Worm (Caenorhabditis elegans) whole organism, midembryonic: ENCODE measurements around the gene sex-1.

Experiments
- T22C8.4 ChIP-seq: fragments of 200-800 bp; sonication (Bioruptor generic); IDR thresholded peaks from 2 replicates; pipeline ENCODE4 v1.3.6; 2022; ENCODE audit warnings: missing genetic modification characterization, missing compliant biosample characterization
- cog-1 ChIP-seq: sonication (generic microtip); optimal IDR thresholded peaks from 2 replicates; lab custom pipeline; 2016; ENCODE audit warnings: missing genetic modification characterization, missing compliant biosample characterization
- flt-1 ChIP-seq: fragments of 200-800 bp; sonication (Bioruptor generic); IDR thresholded peaks from 2 replicates; pipeline ENCODE4 v1.3.6; 2022; ENCODE audit warnings: missing genetic modification characterization, missing compliant biosample characterization
- klf-2 ChIP-seq: fragments of 200-800 bp; sonication (Bioruptor generic); conservative IDR thresholded peaks from 2 replicates; pipeline ENCODE4 v1.3.6; 2022; ENCODE audit warnings: missing genetic modification reagents, missing genetic modification characterization, missing compliant biosample characterization
- med-1 ChIP-seq: sonication (generic microtip); optimal IDR thresholded peaks from 2 replicates; lab custom pipeline; 2017; ENCODE audit warnings: missing genetic modification characterization, mild to moderate bottlenecking, missing compliant biosample characterization, antibody characterized with exemption, missing genetic modification reagents; ENCODE audit not compliant: insufficient read depth
- ref-1 ChIP-seq: fragments of 200-800 bp; sonication (Bioruptor generic); conservative IDR thresholded peaks from 2 replicates; pipeline ENCODE4 v1.3.6; 2022; ENCODE audit warnings: missing genetic modification reagents, missing genetic modification characterization, missing compliant biosample characterization
- tab-1 ChIP-seq: fragments of 200-800 bp; sonication (Bioruptor generic); IDR thresholded peaks from 2 replicates; pipeline ENCODE4 v1.3.6; 2022; ENCODE audit warnings: missing genetic modification characterization, missing compliant biosample characterization
- ztf-23 ChIP-seq: fragments of 200-800 bp; sonication (Bioruptor generic); IDR thresholded peaks from 2 replicates; pipeline ENCODE4 v1.3.6; 2022; ENCODE audit warnings: missing genetic modification reagents, missing genetic modification characterization, missing compliant biosample characterization
- ztf-29 ChIP-seq: fragments of 200-800 bp; sonication (Bioruptor generic); IDR thresholded peaks from 2 replicates; pipeline ENCODE4 v1.3.6; 2022; ENCODE audit warnings: missing genetic modification reagents, missing genetic modification characterization, missing compliant biosample characterization

sex-1 gene

DNA sequence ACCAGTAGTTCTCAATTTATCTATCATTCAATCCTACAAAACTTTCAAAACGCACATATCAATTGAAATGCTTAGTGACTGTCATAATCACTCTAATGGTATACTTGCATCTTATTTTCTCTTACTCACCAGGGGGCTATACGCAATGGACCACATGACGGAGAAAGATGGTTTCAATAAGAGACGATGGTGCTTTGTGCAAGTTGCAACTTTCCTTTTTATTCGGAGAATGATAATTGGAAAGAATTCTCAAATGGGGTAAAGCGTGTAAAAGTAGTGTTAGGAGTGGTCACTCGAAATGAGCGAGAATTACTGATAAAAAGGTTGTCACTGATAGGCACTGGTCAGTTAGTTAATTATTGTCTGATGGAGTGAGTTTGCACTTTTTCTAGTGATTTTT is 3.3 kb upstream of the sex-1 start:
- TF ChIP-seq ztf-23 (GFP tag; lab: Robert Waterston, UW) (no peak), ztf-29 (GFP tag; lab: Robert Waterston, UW) (no peak), flt-1 (GFP tag; lab: Robert Waterston, UW) (no peak), ref-1 (GFP tag; lab: Robert Waterston, UW) (no peak), klf-2 (no peak), med-1 (GFP tag; lab: Kevin White, UChicago) (no peak), tab-1 (GFP tag; lab: Robert Waterston, UW) (no peak), cog-1 (tag; lab: Kevin White, UChicago) (no peak)

DNA sequence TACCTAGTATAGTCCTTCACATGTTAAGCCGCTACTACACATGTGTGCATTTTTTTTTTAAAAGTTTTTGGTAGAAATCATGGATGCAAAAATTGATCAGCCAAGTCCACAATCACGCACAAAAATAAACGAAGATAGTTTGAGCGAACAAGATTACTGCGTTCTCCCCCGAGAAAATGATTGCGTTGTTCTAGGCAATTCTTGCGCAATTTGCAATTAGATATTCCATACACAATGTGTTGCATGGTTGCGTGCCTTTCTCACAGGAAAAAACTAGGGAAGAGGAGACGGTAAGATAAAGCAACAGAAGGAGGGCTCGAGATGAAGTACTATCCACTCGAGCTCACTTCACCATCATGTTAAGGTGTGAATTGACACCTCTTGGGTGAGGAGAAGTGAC is 787 bp upstream of the sex-1 start:
- TF ChIP-seq flt-1 (GFP tag; lab: Robert Waterston, UW), result peak; percentile 14; the same call in 1 of the 2 replicates
- TF ChIP-seq tab-1 (GFP tag; lab: Robert Waterston, UW), result no peak

DNA sequence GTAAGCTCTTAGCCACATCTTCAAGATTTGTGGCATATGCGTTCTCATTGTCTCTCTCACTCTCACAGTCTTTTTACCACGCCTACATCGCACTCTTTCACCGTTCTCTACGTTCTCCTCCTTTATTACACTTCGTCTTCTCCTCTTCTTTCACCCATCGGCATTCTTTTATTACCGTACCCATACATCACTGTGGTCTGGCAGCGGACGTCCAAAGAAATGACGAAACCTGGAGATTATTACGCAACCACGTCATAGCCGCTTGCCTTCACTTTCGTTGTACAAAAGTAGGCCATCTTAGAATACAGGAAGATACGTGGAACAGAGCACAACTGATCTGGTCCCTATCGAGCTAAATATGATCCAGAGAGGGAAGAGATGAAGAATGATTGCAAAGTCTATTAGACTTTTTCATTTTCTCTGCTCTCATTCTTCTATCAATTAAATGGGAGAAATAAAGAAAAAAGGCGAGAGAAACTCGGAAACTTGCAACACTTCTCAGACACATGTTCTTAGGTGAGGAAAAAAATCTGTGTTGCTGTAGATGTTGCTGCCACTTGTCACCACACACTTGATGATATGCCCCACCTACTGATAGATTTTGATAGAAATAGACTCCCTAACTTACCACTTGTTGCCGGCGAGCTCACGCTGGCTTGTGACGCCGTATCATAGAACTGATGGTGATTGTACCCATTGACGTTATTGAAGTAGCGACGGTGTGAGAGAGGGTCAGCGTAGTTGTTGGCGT is 733 bp downstream of the sex-1 start:
- TF ChIP-seq tab-1 (GFP tag; lab: Robert Waterston, UW) (no peak), cog-1 (tag; lab: Kevin White, UChicago) (peak; percentile 55), flt-1 (GFP tag; lab: Robert Waterston, UW) (peak; percentile 62; the same call in 1 of the 2 replicates)

DNA sequence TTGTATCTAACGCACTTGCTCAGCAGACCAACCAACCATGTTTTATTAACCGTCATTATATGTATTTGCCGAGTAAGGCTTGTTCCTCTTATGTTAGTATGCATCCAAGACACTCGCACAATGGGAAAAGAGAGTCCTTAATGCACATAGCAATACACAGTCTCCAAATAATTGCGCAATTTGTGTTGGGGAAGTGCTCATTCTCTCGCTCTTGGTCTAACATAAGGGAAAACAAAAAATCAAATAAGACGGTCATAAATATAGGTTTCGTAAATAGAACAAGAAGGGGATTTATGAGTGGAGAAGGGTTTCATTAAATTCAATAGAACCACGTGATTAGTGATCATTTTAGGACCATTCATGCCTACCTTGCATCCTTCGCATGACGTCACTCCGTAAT is 1.7 kb downstream of the sex-1 start:
- TF ChIP-seq T22C8.4 (GFP tag; lab: Robert Waterston, UW), result no peak
- TF ChIP-seq flt-1 (GFP tag; lab: Robert Waterston, UW), result no peak
- TF ChIP-seq klf-2, result no peak
- TF ChIP-seq tab-1 (GFP tag; lab: Robert Waterston, UW), result no peak
- no peak for TF ChIP-seq ref-1 (GFP tag; lab: Robert Waterston, UW)
- no peak for TF ChIP-seq cog-1 (tag; lab: Kevin White, UChicago)
- no peak for TF ChIP-seq med-1 (GFP tag; lab: Kevin White, UChicago)
- TF ChIP-seq ztf-23 (GFP tag; lab: Robert Waterston, UW), result no peak
- no peak for TF ChIP-seq ztf-29 (GFP tag; lab: Robert Waterston, UW)

DNA sequence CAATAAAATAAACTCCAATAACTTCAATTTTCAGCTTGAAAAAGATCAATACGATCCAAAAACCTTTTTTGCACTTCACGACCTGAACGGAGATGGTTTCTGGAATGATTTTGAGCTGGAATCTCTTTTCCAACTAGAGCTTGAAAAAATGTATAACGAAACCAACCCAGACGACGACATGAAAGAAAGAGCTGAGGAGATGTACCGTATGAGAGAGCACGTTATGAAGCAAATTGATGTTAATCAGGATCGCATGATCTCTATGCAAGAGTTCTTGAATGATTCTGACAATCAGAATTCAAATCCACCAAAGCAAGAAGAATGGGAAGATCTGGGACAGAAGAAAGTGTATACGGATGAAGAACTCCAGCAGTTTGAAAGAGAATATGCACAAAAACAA is 6.0 kb downstream of the sex-1 start:
- TF ChIP-seq ref-1 (GFP tag; lab: Robert Waterston, UW), result no peak
- TF ChIP-seq klf-2, result no peak
- TF ChIP-seq ztf-23 (GFP tag; lab: Robert Waterston, UW), result no peak
- TF ChIP-seq ztf-29 (GFP tag; lab: Robert Waterston, UW), result no peak
- TF ChIP-seq med-1 (GFP tag; lab: Kevin White, UChicago), result no peak
- TF ChIP-seq T22C8.4 (GFP tag; lab: Robert Waterston, UW), result no peak
- TF ChIP-seq tab-1 (GFP tag; lab: Robert Waterston, UW), result no peak
- TF ChIP-seq cog-1 (tag; lab: Kevin White, UChicago), result no peak
- TF ChIP-seq flt-1 (GFP tag; lab: Robert Waterston, UW), result no peak

DNA sequence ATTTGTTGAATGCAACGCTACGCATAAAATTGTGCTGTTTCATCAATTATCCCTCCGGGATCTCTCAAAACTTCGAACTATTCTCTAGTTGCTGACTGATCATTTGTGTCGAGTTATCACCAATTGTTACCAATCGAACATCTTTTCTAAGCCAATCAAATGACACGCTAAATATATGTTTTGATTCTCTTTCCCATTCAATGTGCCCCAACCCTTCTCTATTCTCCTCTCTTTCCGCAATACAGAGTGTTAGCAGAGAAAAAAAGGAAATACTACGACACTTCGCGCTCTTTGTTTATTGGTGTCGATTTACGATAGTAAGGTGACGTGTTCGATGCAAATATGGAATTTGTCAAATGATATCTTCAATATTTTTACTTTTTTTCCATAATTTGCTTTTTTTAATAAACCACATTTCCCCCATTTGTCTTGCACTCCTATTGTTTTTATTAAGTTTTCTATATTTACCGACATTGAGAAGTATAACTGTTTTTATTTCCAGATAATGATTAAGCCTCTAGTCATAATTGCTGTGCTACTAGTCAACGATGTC is 7.9 kb downstream of the sex-1 start, which contains the start of gene nucb-1:
nucb-1 (plus strand) TSS at position 503 of the 553 bp plus-strand sequence.
- no peak for TF ChIP-seq klf-2
- 0 out of 2 replicates have a peak, but pooled peaks have one; percentile 23 for TF ChIP-seq ztf-23 (GFP tag; lab: Robert Waterston, UW)
- TF ChIP-seq cog-1 (tag; lab: Kevin White, UChicago), result peak; percentile 68

DNA sequence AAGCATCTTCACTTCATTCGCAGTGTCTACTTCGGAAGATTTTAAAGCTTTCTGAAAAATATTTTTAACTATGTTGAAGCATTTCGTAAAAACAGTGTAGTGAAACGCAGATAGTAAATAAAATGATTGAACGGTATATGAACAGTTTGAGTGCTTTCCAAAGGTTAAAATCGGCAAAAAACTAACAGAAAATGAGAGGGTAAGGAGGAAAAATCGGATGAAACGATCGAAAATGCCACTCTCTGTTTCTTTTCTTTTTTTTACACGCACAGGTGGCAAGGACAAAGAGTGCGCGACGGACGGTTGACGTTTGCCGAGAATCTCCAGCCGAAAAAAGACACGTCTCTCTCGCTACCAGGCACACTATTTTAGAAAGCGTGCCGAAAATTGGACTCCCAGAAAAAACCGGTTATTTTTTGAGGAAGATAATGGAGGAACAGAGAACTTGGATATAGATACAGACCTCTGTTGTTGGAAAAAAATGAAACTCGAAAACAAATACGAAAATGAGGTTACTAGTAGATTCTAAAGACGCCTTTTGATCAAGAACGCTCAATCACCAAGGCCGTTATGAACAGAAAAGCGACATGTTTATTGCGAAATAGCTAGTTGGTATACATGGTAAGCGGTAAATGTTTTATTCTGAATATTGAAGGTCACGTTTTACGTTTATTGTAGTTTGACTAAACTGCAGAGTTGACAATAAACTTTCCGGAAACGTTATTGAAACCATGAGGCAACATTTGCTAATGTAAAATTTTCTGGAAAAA is 10.7 kb downstream of the sex-1 start, which contains the start of gene myrf-2:
myrf-2 (minus strand) TSS at position 51 of the 770 bp plus-strand sequence.
- TF ChIP-seq ztf-23 (GFP tag; lab: Robert Waterston, UW) (no peak), cog-1 (tag; lab: Kevin White, UChicago) (no peak), tab-1 (GFP tag; lab: Robert Waterston, UW) (no peak), T22C8.4 (GFP tag; lab: Robert Waterston, UW) (no peak), ztf-29 (GFP tag; lab: Robert Waterston, UW) (no peak), ref-1 (GFP tag; lab: Robert Waterston, UW) (no peak), flt-1 (GFP tag; lab: Robert Waterston, UW) (no peak), klf-2 (no peak), med-1 (GFP tag; lab: Kevin White, UChicago) (no peak)

DNA sequence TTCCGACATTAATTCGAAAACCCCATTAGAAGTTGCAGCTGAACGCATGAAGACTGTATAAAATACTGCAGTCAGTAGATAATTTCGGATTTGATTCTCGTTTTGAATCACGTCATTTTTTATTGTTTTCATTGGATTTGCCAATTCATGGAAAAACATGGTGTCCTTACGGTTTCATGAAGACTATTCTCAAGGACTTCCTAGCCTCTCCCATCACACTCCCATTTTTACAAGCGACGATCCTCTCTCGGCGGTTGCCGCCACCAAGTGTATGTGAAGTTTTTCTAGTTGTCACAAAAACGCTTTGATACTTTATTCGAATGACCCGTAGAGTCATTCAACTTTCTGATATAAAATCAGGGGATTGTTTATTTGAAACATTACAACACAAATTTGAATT is 15.4 kb downstream of the sex-1 start:
- TF ChIP-seq ztf-23 (GFP tag; lab: Robert Waterston, UW) (no peak), cog-1 (tag; lab: Kevin White, UChicago) (no peak), klf-2 (0 out of 2 replicates have a peak, but pooled peaks have one; percentile 12), flt-1 (GFP tag; lab: Robert Waterston, UW) (no peak), ztf-29 (GFP tag; lab: Robert Waterston, UW) (no peak)

DNA sequence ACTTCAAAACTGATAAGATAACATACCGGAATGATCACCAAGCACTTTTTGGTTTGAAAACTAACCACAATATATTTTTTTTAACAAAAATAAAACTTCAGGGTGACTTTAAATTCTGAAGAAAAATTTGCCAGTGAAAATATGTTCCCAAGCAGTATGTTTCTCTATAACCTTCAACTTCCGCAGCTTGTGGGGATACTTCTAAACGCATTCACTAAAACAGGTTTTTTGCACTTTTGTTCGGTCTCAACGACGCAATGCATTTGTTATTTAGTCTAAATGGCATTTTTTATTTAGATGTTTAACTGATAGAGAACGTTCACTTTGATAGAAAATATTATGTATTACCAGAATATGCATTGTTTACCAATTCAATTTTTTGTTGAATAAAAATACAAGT is 16.0 kb downstream of the sex-1 start:
- TF ChIP-seq med-1 (GFP tag; lab: Kevin White, UChicago) (no peak), ref-1 (GFP tag; lab: Robert Waterston, UW) (no peak), klf-2 (no peak), tab-1 (GFP tag; lab: Robert Waterston, UW) (no peak), cog-1 (tag; lab: Kevin White, UChicago) (no peak), flt-1 (GFP tag; lab: Robert Waterston, UW) (no peak), ztf-23 (GFP tag; lab: Robert Waterston, UW) (no peak), ztf-29 (GFP tag; lab: Robert Waterston, UW) (no peak), T22C8.4 (GFP tag; lab: Robert Waterston, UW) (no peak)
